Fruit fly (Drosophila melanogaster) whole organism, prepupa: ENCODE data around the gene hh.

Experiments used
- Blimp-1 ChIP-seq: fragments of 200-800 bp; sonication (Bioruptor generic); optimal IDR thresholded peaks from 3 replicates; lab custom pipeline; 2017; ENCODE audit warnings: missing biosample characterization, missing genetic modification characterization, mild to moderate bottlenecking, moderate library complexity, missing genetic modification reagents
- CG10631 ChIP-seq: fragments of 200-800 bp; sonication (Bioruptor generic); optimal IDR thresholded peaks from 2 replicates; lab custom pipeline; 2016; ENCODE audit warnings: missing biosample characterization, missing genetic modification characterization
- CG10669 ChIP-seq: fragments of 200-800 bp; sonication (Bioruptor generic); optimal IDR thresholded peaks from 3 replicates; lab custom pipeline; 2018; ENCODE audit warnings: missing biosample characterization, mild to moderate bottlenecking, missing genetic modification characterization, moderate library complexity
- CG11762 ChIP-seq: fragments of 200-800 bp; sonication (Bioruptor generic); optimal IDR thresholded peaks from 3 replicates; lab custom pipeline; 2016; ENCODE audit warnings: missing biosample characterization, missing genetic modification characterization; ENCODE audit not compliant: insufficient read depth
- CG11902 ChIP-seq: fragments of 200-800 bp; sonication (Bioruptor generic); optimal IDR thresholded peaks from 3 replicates; lab custom pipeline; 2016; ENCODE audit warnings: missing biosample characterization, missing genetic modification characterization
- CG15336 ChIP-seq: fragments of 200-800 bp; sonication (Bioruptor generic); IDR thresholded peaks from 2 replicates; pipeline ENCODE4 v1.3.6; 2022; ENCODE audit warnings: missing biosample characterization, missing genetic modification characterization
- CG1621 ChIP-seq: fragments of 200-800 bp; sonication (Bioruptor generic); optimal IDR thresholded peaks from 3 replicates; lab custom pipeline; 2018; ENCODE audit warnings: missing biosample characterization, mild to moderate bottlenecking, missing genetic modification characterization
- CG16779 ChIP-seq: fragments of 200-800 bp; sonication (Bioruptor generic); optimal IDR thresholded peaks from 3 replicates; lab custom pipeline; 2017; ENCODE audit warnings: missing biosample characterization, mild to moderate bottlenecking, missing genetic modification characterization
- CG3032 ChIP-seq: fragments of 200-800 bp; optimal IDR thresholded peaks from 2 replicates; lab custom pipeline; 2019; ENCODE audit warnings: missing biosample characterization, mild to moderate bottlenecking, missing genetic modification characterization, moderate library complexity
- CG31627 ChIP-seq: fragments of 200-800 bp; sonication (Bioruptor generic); optimal IDR thresholded peaks from 3 replicates; lab custom pipeline; 2016; ENCODE audit warnings: missing biosample characterization, missing genetic modification characterization
- CG34406 ChIP-seq: fragments of 200-800 bp; sonication (Bioruptor generic); optimal IDR thresholded peaks from 3 replicates; lab custom pipeline; 2016; ENCODE audit warnings: missing biosample characterization, missing genetic modification characterization
- CG3919 ChIP-seq: fragments of 200-800 bp; sonication (Bioruptor generic); optimal IDR thresholded peaks from 3 replicates; lab custom pipeline; 2016; ENCODE audit warnings: missing biosample characterization, missing genetic modification characterization
- CG4318 ChIP-seq: fragments of 200-800 bp; sonication (Bioruptor generic); optimal IDR thresholded peaks from 3 replicates; lab custom pipeline; 2017; ENCODE audit warnings: missing biosample characterization, mild to moderate bottlenecking, missing genetic modification characterization
- CG6163 ChIP-seq: fragments of 200-800 bp; sonication (Bioruptor generic); IDR thresholded peaks from 3 replicates; pipeline ENCODE4 v1.3.6; 2022; ENCODE audit warnings: missing biosample characterization, missing genetic modification characterization
- CG6276 ChIP-seq: fragments of 200-800 bp; sonication (Bioruptor generic); optimal IDR thresholded peaks from 2 replicates; lab custom pipeline; 2017; ENCODE audit warnings: missing biosample characterization, mild to moderate bottlenecking, missing genetic modification characterization
- CG6792 ChIP-seq: fragments of 200-800 bp; sonication (Bioruptor generic); optimal IDR thresholded peaks from 3 replicates; lab custom pipeline; 2016; ENCODE audit warnings: missing biosample characterization, missing genetic modification characterization
- CG6808 ChIP-seq: fragments of 200-800 bp; sonication (Bioruptor generic); optimal IDR thresholded peaks from 3 replicates; lab custom pipeline; 2017; ENCODE audit warnings: missing biosample characterization, missing genetic modification characterization, mild to moderate bottlenecking, moderate library complexity, missing genetic modification reagents
- CG6854 ChIP-seq: fragments of 200-800 bp; sonication (Bioruptor generic); optimal IDR thresholded peaks from 2 replicates; lab custom pipeline; 2017; ENCODE audit warnings: missing biosample characterization, mild to moderate bottlenecking, missing genetic modification characterization
- CG7368 ChIP-seq: fragments of 200-800 bp; sonication (Bioruptor generic); optimal IDR thresholded peaks from 3 replicates; lab custom pipeline; 2016; ENCODE audit warnings: missing biosample characterization, missing genetic modification characterization
- CG8119 ChIP-seq: fragments of 200-800 bp; sonication (Bioruptor generic); IDR thresholded peaks from 3 replicates; pipeline ENCODE4 v1.3.6; 2022; ENCODE audit warnings: missing biosample characterization, missing genetic modification characterization
- CG8319 ChIP-seq: fragments of 200-800 bp; sonication (Bioruptor generic); optimal IDR thresholded peaks from 3 replicates; lab custom pipeline; 2016; ENCODE audit warnings: missing biosample characterization, missing genetic modification characterization
- CG8632 ChIP-seq: fragments of 200-800 bp; sonication (Bioruptor generic); optimal IDR thresholded peaks from 3 replicates; lab custom pipeline; 2016; ENCODE audit warnings: missing biosample characterization, missing genetic modification characterization
- Eip78C ChIP-seq: fragments of 200-800 bp; sonication (Bioruptor generic); peaks from one replicate; lab custom pipeline; 2016; ENCODE audit warnings: missing biosample characterization, missing genetic modification characterization
- Eip93F ChIP-seq: fragments of 200-800 bp; sonication (Bioruptor generic); optimal IDR thresholded peaks from 2 replicates; lab custom pipeline; 2016; ENCODE audit warnings: missing biosample characterization, mild to moderate bottlenecking, missing genetic modification characterization
- Ets96B ChIP-seq: fragments of 200-800 bp; optimal IDR thresholded peaks from 2 replicates; lab custom pipeline; 2019; ENCODE audit warnings: missing biosample characterization, mild to moderate bottlenecking, missing genetic modification characterization, moderate library complexity
- Gug ChIP-seq: fragments of 200-800 bp; sonication (Bioruptor generic); IDR thresholded peaks from 2 replicates; pipeline ENCODE4 v1.3.6; 2022; ENCODE audit warnings: missing biosample characterization, missing genetic modification characterization
- Hr38 ChIP-seq: sonication (Bioruptor generic); optimal IDR thresholded peaks from 2 replicates; lab custom pipeline; 2016; ENCODE audit warnings: missing biosample characterization, missing genetic modification characterization
- Hr39 ChIP-seq: fragments of 200-800 bp; sonication (Bioruptor generic); optimal IDR thresholded peaks from 2 replicates; lab custom pipeline; 2016; ENCODE audit warnings: missing biosample characterization, missing genetic modification characterization
- Hr4 ChIP-seq: fragments of 200-800 bp; sonication (Bioruptor generic); optimal IDR thresholded peaks from 3 replicates; lab custom pipeline; 2016; ENCODE audit warnings: missing biosample characterization, missing genetic modification characterization
- Lpt ChIP-seq: fragments of 200-800 bp; sonication (Bioruptor generic); optimal IDR thresholded peaks from 3 replicates; lab custom pipeline; 2016; ENCODE audit warnings: missing biosample characterization, missing genetic modification characterization
- Met ChIP-seq: fragments of 200-800 bp; sonication (Bioruptor generic); optimal IDR thresholded peaks from 3 replicates; lab custom pipeline; 2016; ENCODE audit warnings: missing biosample characterization, missing genetic modification characterization
- OdsH ChIP-seq: fragments of 200-800 bp; sonication (Bioruptor generic); optimal IDR thresholded peaks from 3 replicates; lab custom pipeline; 2016; ENCODE audit warnings: missing biosample characterization, missing genetic modification characterization
- Smox ChIP-seq: fragments of 200-800 bp; sonication (Bioruptor generic); optimal IDR thresholded peaks from 3 replicates; lab custom pipeline; 2016; ENCODE audit warnings: missing biosample characterization, missing genetic modification characterization
- Sox102F ChIP-seq: fragments of 200-800 bp; sonication (Bioruptor generic); optimal IDR thresholded peaks from 2 replicates; lab custom pipeline; 2016; ENCODE audit warnings: missing biosample characterization, mild to moderate bottlenecking, missing genetic modification characterization
- Sox14 ChIP-seq: fragments of 200-800 bp; sonication (Bioruptor generic); optimal IDR thresholded peaks from 3 replicates; lab custom pipeline; 2016; ENCODE audit warnings: missing biosample characterization, missing genetic modification characterization
- Sox15 ChIP-seq: fragments of 200-800 bp; sonication (Bioruptor generic); optimal IDR thresholded peaks from 3 replicates; lab custom pipeline; 2016; ENCODE audit warnings: missing biosample characterization, missing genetic modification characterization
- achi ChIP-seq: fragments of 200-800 bp; sonication (Bioruptor generic); optimal IDR thresholded peaks from 3 replicates; lab custom pipeline; 2016; ENCODE audit warnings: missing biosample characterization, missing genetic modification characterization
- cyc ChIP-seq: fragments of 200-800 bp; sonication (Bioruptor generic); optimal IDR thresholded peaks from 3 replicates; lab custom pipeline; 2016; ENCODE audit warnings: missing biosample characterization, missing genetic modification characterization
- dac ChIP-seq: fragments of 200-800 bp; sonication (Bioruptor generic); optimal IDR thresholded peaks from 2 replicates; lab custom pipeline; 2017; ENCODE audit warnings: missing biosample characterization, mild to moderate bottlenecking, missing genetic modification characterization
- dsx ChIP-seq: fragments of 200-800 bp; optimal IDR thresholded peaks from 3 replicates; lab custom pipeline; 2019; ENCODE audit warnings: missing biosample characterization, mild to moderate bottlenecking, missing genetic modification characterization, moderate library complexity; ENCODE audit not compliant: poor library complexity, severe bottlenecking
- eg ChIP-seq: fragments of 200-800 bp; sonication (Bioruptor generic); IDR thresholded peaks from 3 replicates; pipeline ENCODE4 v1.3.6; 2022; ENCODE audit warnings: missing biosample characterization, missing genetic modification characterization
- esn ChIP-seq: fragments of 200-800 bp; sonication (Bioruptor generic); optimal IDR thresholded peaks from 2 replicates; lab custom pipeline; 2016; ENCODE audit warnings: missing biosample characterization, mild to moderate bottlenecking, missing genetic modification characterization, moderate library complexity
- fd85E ChIP-seq: fragments of 200-800 bp; sonication (Bioruptor generic); optimal IDR thresholded peaks from 3 replicates; lab custom pipeline; 2016; ENCODE audit warnings: missing biosample characterization, missing genetic modification characterization
- fkh ChIP-seq: fragments of 200-800 bp; sonication (Bioruptor generic); optimal IDR thresholded peaks from 3 replicates; lab custom pipeline; 2017; ENCODE audit warnings: missing biosample characterization, mild to moderate bottlenecking, missing genetic modification characterization, moderate library complexity
- lz ChIP-seq: fragments of 200-800 bp; sonication (Bioruptor generic); optimal IDR thresholded peaks from 3 replicates; lab custom pipeline; 2016; ENCODE audit warnings: missing biosample characterization, missing genetic modification characterization
- net ChIP-seq: fragments of 200-800 bp; sonication (Bioruptor generic); optimal IDR thresholded peaks from 3 replicates; lab custom pipeline; 2016; ENCODE audit warnings: missing biosample characterization, missing genetic modification characterization
- pdm3 ChIP-seq: fragments of 200-800 bp; sonication (Bioruptor generic); optimal IDR thresholded peaks from 3 replicates; lab custom pipeline; 2016; ENCODE audit warnings: missing biosample characterization, missing genetic modification characterization
- spab ChIP-seq: fragments of 200-800 bp; sonication (Bioruptor generic); optimal IDR thresholded peaks from 2 replicates; lab custom pipeline; 2017; ENCODE audit warnings: missing biosample characterization, mild to moderate bottlenecking, missing genetic modification characterization, missing genetic modification reagents
- ss ChIP-seq, 2 experiments: fragments of 200-800 bp; sonication (Bioruptor generic); optimal IDR thresholded peaks; 2 replicates in 1 of 2; 3 replicates in 1 of 2; lab custom pipeline; 2017 to 2018; ENCODE audit warnings: mild to moderate bottlenecking in 2 of 2, missing biosample characterization in 2 of 2, missing genetic modification characterization in 2 of 2, moderate library complexity in 1 of 2
- svp ChIP-seq: fragments of 200-800 bp; sonication (Bioruptor generic); peaks from one replicate; lab custom pipeline; 2016; ENCODE audit warnings: missing biosample characterization, missing genetic modification characterization
- topi ChIP-seq: fragments of 200-800 bp; sonication (Bioruptor generic); optimal IDR thresholded peaks from 3 replicates; lab custom pipeline; 2016; ENCODE audit warnings: missing biosample characterization, missing genetic modification characterization

The hh gene

dm6 chr3R:23117683-23118470 lies 23.8 kb downstream of the hh start, which contains the start of the genes Rassf and CenB1A:
Rassf (minus strand) TSS chr3R:23117931.
CenB1A (plus strand) TSS chr3R:23118400.
- TF ChIP-seq CG10631 (GFP tag; lab: Kevin White, UChicago) (peak; percentile 44), dsx (GFP tag; lab: Kevin White, UChicago) (no peak), esn (GFP tag; lab: Kevin White, UChicago) (peak; percentile 42), CG8119 (no peak), Hr4 (GFP tag; lab: Kevin White, UChicago) (no peak), ss (GFP tag; optimal IDR thresholded peaks at IDR 0.05; lab: Kevin White, UChicago) (peak in 1 of 2 experiments; percentile 20), CG11762 (GFP tag; lab: Kevin White, UChicago) (peak; percentile 7), CG15336 (no peak; the same call in 1 of the 2 replicates), Eip78C (GFP tag; lab: Kevin White, UChicago) (peak; percentile 66), Gug (no peak), Eip93F (GFP tag; lab: Kevin White, UChicago) (no peak), spab (GFP tag; lab: Kevin White, UChicago) (no peak), Blimp-1 (no peak), Sox102F (GFP tag; lab: Kevin White, UChicago) (peak; percentile 12), CG6808 (GFP tag; lab: Kevin White, UChicago) (peak; percentile 29), CG6276 (GFP tag; lab: Kevin White, UChicago) (no peak), lz (GFP tag; lab: Kevin White, UChicago) (peak; percentile 66), Lpt (GFP tag; lab: Kevin White, UChicago) (no peak), CG8632 (GFP tag; lab: Kevin White, UChicago) (no peak), OdsH (GFP tag; lab: Kevin White, UChicago) (no peak), Hr38 (GFP tag; lab: Kevin White, UChicago) (no peak), svp (GFP tag; lab: Kevin White, UChicago) (peak; percentile 76), CG3919 (peak; percentile 58), fd85E (no peak), CG1621 (no peak), topi (GFP tag; lab: Kevin White, UChicago) (peak; percentile 51), CG31627 (peak; percentile 68), pdm3 (GFP tag; lab: Kevin White, UChicago) (no peak), CG11902 (GFP tag; lab: Kevin White, UChicago) (peak; percentile 45), fkh (GFP tag; lab: Kevin White, UChicago) (peak; percentile 39), CG6163 (peak; percentile 55; the same call in 2 of the 3 replicates), net (GFP tag; lab: Kevin White, UChicago) (no peak), CG34406 (GFP tag; lab: Kevin White, UChicago) (peak; percentile 19), cyc (GFP tag; lab: Kevin White, UChicago) (peak; percentile 58), CG3032 (tag; lab: Kevin White, UChicago) (peak; percentile 35), dac (GFP tag; lab: Kevin White, UChicago) (no peak), Sox15 (GFP tag; lab: Kevin White, UChicago) (peak; percentile 33), CG7368 (GFP tag; lab: Kevin White, UChicago) (peak; percentile 38), CG4318 (GFP tag; lab: Kevin White, UChicago) (no peak), Met (GFP tag; lab: Kevin White, UChicago) (no peak), CG8319 (GFP tag; lab: Kevin White, UChicago) (peak; percentile 20), CG6792 (GFP tag; lab: Kevin White, UChicago) (peak; percentile 13), CG16779 (tag; lab: Kevin White, UChicago) (no peak), Smox (no peak), achi (GFP tag; lab: Kevin White, UChicago) (peak; percentile 28), CG6854 (peak; percentile 42), eg (0 out of 3 replicates have a peak, but pooled peaks have one; percentile 30), CG10669 (GFP tag; lab: Kevin White, UChicago) (no peak), Ets96B (tag; lab: Kevin White, UChicago) (peak; percentile 15), Hr39 (GFP tag; lab: Kevin White, UChicago) (peak; percentile 61), Sox14 (GFP tag; lab: Kevin White, UChicago) (peak; percentile 87)
